Fruit fly (Drosophila melanogaster) S2 (cell line): ENCODE measurements around the gene sni.

Experiments
- CG8478 ChIP-seq: fragments of >200 bp; optimal IDR thresholded peaks from 2 replicates; lab custom pipeline; 2018
- CTCF ChIP-seq, 2 experiments: fragments of >200 bp; optimal IDR thresholded peaks; 2 replicates each; lab custom pipeline; 2018

sni gene

DNA sequence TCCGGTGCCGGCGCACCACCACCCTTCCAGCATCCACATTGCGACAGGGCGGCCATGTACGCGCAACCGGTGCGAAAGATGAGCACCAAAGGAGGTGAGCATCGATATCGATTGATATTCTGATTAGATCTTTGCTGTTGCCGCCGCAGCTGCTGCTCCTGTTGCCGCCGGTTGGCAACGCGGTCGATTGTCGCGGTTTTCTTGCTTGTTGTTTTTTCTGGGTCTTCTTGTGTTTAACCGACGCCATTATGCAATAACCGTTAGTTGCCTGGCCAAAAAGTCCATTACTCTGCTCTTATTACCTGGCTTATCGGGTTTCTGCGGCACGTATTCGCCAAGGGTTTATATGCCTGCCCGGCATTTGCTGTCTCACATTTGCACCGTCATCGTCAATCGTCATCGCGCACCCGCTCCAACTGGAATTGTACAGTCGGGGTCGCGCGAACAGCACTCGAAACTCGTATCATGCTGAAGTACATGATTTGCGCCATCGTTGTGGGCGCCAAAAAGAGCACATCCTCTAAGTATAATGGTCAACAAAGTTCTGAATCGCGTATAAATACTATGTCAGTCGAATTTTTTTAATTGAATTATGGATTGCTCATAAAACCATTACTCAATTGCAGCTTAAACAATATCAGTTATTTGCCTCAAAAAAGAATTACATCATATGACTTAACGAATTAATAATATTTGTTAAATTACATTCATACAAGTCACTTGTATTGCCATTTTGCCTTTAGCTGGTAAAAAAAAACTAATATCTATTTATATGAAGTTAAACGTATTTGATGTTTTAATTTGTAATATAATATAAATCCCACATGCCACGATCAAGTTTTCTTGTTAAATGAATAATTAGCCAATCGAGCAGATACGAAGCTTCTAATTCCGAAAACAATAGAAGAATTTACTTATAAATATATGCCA lies at the start of gene sni:
Gene sni, minus strand, starts transcription at position 51 of the 930 bp plus-strand sequence.
- TF ChIP-seq CTCF (optimal IDR thresholded peaks at IDR 0.05; lab: Kevin White, UChicago): no peak
- TF ChIP-seq CG8478: no peak

DNA sequence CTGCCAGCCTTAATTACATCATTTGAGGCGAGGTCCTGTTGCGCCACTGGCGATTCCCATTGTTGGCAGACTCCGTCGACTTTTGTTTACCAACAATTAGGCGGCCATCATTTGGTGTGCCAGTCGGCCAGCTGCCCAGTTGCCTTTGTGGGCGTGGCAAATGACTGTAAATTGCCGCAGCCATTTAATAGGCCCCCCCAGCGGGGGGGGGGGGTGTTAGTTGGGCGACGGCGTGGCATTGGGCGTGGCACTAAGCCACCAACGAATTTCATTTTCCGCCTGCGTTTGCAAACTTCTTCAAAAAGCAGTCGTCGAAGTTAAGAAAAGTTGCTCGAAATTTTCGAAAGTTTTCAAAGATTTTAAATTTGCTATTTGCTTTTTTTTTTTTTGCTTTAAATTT lies 43.0 kb upstream of the sni start:
- no peak for TF ChIP-seq CG8478
- no peak for TF ChIP-seq CTCF (optimal IDR thresholded peaks at IDR 0.05; lab: Kevin White, UChicago)

DNA sequence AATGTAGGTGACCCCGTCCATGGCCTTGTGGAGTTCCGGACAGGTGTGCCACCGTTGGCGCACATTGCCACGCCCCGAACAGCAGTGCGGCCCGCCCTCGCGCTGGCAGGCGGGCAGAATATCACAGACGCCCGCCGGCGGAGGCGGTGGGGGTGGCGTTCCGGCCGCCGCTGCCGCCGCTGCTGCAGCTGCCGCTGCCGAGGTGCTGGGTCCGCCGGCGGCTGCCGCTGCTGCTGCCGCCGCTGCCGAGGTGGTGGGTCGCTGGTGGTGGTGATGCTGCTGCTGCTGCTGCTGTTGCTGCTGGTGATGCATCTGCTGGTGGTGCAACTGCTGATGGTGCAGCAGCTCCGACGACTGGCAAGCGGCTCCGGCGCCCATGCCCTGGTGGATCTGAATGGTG lies 41.2 kb upstream of the sni start:
- TF ChIP-seq CTCF (optimal IDR thresholded peaks at IDR 0.05; lab: Kevin White, UChicago) (no peak), CG8478 (no peak)

DNA sequence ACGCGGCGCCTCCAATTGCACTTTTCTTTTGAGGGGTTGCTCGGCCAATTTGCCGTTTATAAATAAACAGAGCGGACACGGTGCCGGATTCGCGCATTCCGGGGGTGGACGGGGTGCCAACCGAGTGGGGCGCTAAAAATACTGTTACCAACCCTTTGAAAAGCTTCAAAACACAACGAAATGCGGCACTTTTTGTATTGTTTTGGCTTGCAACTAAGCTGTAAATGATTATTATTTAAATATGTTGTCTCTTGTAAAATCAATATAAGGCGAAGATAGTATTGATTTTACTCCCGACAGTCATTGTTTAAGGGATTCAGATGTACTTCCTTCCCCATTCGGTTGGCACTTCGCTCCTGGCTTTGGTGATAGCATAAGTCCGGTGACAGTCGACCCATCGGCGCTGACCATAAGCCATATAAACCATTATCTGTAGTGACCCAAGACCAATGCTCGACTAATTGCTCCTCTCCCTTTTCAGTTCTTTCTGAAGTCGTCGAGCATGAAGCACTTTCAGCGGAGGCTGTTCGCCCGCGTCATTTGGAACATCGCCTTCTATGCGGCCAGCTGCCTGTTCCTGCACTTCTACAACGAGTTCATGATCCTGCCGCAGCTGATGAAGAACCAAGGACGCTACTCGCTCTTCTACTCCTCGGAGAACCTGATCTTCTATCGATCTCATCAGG lies 30.1 kb upstream of the sni start, which contains the start of gene CG15343:
Gene CG15343, minus strand, starts transcription at position 8 of the 686 bp plus-strand sequence.
- TF ChIP-seq CG8478 (no peak), CTCF (optimal IDR thresholded peaks at IDR 0.05; lab: Kevin White, UChicago) (no peak)

DNA sequence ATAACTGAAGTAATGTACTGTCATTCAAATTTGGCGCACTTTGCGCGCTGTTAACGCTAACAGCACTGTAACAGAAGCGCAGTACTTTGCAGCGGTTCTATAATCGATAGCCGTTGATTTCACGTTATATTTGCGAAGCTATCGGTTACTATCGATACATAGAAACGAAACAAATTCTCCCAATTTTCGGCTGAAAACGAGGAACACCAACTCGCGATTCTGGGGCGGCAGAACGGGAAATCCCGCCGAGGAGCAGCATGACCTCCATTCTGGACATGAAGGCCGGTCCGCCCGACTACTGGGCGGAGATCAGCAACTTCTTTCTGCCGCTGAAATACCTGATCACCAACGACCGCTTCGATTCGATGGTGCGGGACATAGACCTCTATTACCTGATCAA lies 29.5 kb upstream of the sni start, which contains the start of gene CG1636:
Gene CG1636, plus strand, starts transcription at position 122 of the 400 bp plus-strand sequence.
- TF ChIP-seq CG8478 (no peak), CTCF (optimal IDR thresholded peaks at IDR 0.05; lab: Kevin White, UChicago) (peak in 1 of 2 experiments; percentile 34)

DNA sequence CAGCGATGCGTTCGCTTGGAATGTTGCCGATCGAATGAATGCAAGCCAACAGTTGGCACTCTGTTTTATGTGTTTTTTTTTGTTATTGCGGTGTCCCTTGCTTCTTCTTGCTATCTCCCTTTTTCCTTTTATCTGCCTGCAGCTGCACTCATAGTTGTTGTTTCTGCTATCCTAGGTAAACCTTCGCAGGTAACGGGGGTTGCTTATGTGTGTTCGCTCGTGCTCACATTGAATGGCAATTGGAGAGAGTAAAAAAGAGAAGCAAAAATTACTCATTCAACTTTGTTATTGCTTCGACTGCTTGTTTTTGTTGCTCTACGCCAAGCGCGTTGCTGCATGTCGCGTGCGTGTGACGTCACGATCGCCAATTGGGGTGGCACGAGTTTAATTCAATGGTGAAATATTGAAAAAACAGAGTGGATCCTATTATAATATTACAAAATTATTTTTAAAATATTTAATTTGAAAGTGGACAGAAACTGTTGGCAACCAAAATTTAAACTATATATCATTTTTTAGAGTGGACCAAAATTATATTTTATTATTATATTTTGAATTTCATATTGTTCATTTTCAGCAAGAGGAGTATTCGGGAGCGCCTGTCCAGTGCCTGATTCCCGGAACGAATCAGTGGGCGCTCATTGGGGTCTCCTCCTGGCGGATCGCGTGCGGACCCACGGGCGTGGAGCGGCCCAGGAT lies 27.7 kb upstream of the sni start, which contains the start of gene Corp:
Gene Corp, minus strand, starts transcription at position 47 of the 699 bp plus-strand sequence.
- TF ChIP-seq CG8478 (no peak), CTCF (optimal IDR thresholded peaks at IDR 0.05; lab: Kevin White, UChicago) (no peak)

DNA sequence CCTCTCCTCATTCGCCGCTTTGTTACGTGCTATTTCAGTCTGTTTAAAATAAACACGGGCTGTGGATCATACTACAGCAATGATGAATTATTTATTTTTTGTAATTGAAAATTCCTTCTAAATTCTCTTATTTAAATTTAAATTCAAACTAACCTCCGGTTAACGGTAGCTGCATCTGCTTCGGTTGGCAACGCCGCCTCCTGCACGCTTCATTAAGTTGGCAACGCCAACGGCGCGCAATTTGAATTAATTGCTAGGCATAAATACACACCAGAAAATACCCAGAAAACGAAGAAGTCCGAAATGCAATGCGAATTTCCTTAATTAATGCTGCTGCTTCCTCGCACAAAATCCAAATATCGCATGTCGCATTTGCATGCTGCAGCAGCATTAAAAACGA lies 21.4 kb upstream of the sni start:
- TF ChIP-seq CTCF (optimal IDR thresholded peaks at IDR 0.05; lab: Kevin White, UChicago) (no peak), CG8478 (no peak)

DNA sequence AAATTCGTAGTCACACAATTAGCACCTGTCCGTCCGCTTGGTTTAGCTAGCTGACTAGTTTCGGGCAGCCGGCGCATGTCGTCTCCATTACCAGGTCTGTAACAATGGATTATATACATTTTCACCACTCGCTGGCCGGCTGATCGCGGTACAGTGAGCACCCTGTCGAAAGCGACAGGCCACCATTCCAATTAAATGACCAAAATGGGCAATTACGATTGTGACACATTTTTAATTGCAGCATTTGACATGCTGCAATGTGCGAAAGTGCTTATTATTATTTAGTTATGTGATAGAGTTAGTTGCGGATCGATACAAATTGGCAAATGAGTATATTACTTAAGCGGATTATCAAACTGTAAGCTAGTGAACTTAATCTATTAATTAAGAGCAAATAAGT lies 19.4 kb upstream of the sni start:
- no peak for TF ChIP-seq CTCF (optimal IDR thresholded peaks at IDR 0.05; lab: Kevin White, UChicago)
- TF ChIP-seq CG8478: no peak

DNA sequence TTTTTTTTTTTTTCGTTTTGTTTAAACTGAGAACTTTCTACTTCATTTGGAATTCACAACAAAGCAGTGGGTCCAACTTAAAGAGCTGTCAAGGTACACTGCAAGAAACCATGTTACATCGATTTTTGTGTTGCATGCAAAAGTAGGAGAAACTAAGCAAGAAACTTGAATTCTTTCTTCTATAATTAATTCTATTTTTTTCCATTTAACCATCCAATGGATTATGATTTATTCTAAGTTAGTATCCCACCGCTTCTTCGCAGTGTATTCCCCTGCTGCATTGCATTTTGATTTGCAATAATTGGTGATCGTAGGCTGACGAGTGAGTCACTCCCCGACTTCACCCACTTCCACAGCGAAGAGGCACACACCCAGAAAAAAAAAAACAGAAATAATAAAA lies 16.1 kb upstream of the sni start:
- TF ChIP-seq CG8478 (no peak), CTCF (optimal IDR thresholded peaks at IDR 0.05; lab: Kevin White, UChicago) (no peak)

DNA sequence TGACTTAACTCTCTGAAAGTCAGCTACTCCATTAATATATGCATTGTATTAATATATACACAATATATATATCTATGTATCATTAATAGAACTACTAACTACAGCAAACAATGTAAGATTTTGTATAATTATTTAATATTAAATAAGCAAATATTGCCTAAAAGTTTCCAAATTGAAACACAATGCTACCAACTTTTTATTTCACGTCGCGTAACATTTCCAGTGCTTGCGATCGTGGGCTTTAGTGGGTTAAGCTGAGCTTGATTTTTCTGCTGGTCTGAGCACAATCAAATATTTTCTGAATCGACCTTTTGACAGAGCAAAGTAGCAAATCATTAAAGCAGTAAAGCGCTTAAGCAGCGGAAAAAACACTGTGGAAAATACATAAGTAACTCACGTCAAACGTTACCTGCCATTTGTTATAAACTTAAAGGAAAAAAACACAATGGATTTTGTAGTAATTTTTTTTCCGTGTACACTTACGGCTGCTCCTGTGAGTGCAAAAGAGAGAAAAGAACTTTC lies 14.5 kb upstream of the sni start:
- TF ChIP-seq CTCF (optimal IDR thresholded peaks at IDR 0.05; lab: Kevin White, UChicago): no peak
- TF ChIP-seq CG8478: no peak

DNA sequence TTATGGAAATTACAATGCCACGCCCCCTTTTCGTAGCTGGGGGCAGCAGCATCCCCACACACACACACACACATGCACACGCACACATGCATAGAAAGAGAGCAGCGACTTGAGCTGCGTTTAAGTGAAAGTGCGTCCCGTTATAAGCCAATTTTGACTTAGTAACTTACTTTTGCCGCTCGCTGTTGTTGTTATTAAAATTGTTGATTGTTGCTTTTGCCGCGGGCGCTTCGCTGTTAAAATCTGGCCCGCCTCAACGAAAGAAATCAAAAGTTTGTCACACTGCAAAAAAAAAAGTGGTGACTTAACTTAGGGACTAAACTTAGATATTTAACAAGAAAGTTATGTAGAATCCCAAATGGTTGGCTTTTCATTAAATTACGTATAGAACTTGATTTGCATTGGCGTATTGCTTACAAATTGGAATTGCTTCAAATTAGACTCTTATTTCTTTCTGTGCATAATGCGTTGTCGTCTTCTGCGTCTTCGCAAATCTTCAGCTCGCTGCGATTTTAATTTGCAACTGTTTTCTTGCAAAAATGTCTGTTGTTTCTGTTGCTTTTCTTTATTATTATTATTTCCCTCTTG lies 11.0 kb upstream of the sni start:
- no peak for TF ChIP-seq CG8478
- no peak for TF ChIP-seq CTCF (optimal IDR thresholded peaks at IDR 0.05; lab: Kevin White, UChicago)

DNA sequence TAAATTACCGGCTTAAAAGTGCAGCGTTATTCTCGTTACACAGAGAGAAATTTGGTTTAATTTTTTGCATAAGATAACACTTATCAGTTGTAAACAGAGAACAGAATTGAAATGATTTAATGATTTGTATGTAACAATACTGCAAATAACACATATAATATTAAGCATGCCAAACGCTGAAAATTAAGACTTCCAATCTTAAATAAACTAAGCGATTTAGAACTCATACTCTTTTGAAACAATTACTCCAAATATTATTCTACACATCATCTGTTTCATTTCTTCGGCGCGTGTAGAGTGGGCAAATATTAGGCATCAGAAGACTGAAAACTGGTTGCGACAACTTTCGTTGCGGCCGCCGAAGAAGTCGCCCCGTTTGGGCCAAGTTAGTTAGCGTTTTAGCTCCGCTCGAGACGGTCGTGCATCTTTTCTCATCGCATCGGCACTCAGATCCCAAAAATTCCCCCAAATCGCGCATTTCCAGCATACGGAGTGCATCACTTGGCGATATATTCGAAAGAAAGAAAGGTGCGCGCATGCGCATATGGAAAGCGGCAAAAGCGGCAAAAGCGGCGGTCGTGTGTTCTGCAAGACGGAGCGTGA lies 8.6 kb upstream of the sni start, which contains the start of gene CG1632:
Gene CG1632, plus strand, starts transcription at position 387 of the 603 bp plus-strand sequence.
- TF ChIP-seq CG8478: no peak

DNA sequence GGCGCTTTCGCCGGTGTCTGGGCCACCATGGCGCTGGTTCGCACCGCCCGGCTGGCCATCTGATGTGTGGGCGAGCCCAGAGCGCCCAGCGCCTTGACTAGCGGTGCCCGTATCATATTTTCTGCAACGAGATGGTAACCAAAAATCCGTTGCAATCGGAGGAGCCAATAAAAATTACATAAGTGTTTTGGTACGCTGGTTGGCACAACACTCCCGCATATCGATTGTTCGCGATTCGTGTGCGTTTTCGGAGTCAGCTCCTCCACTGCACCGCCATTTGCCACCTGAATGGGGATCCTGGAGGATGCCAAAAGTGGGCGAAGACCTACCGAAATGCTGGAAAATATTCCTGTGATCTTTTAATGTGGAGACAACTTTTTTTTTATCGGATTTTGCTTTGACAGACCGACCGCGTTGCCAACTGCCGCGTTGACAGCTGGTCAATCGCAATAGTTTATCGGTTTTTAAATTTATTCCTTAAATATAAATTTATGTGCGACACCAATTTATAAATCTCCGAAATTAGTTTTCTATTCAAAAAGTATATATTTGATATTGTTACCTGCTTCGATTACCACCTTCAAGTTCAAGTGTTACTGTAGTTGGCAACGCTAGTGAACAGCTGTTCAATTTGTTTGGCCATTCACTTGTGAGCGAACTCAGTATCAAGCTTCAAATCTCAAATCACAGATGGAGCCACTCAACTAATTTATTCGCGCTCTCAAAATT lies 7.6 kb upstream of the sni start, which contains the start of gene ND-75:
Gene ND-75, minus strand, starts transcription at position 420 of the 729 bp plus-strand sequence.
- TF ChIP-seq CG8478 (no peak), CTCF (optimal IDR thresholded peaks at IDR 0.05; lab: Kevin White, UChicago) (peak; percentile 67 to 87)

DNA sequence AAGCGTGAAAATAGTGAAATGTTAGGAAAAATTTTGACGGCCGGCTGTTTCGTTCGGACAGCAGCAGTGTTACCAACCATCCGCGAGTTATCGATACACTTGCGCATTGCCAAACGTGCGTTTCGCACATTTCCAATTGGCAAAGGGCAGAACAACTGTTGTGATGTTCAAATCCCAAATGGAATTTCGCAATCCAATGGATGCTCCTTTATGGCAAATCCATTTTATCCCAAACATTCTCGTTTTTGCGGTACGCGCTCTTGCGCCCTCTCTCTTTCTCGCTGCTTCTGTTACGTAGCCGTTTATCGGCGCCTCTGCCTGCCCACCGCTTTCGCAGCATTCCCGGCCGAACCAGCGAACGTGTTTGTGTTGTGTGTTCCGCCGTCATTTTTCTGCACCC lies 565 bp downstream of the sni start:
- TF ChIP-seq CG8478 (no peak), CTCF (optimal IDR thresholded peaks at IDR 0.05; lab: Kevin White, UChicago) (no peak)
